Worm (Caenorhabditis elegans) whole organism, L4 larva: Measurements from ENCODE around the gene K05B2.2.

Experiments used
- F10B5.3 ChIP-seq: sonication (generic microtip); optimal IDR thresholded peaks from 2 replicates; lab custom pipeline; 2016; ENCODE audit warnings: mild to moderate bottlenecking, missing genetic modification characterization, missing compliant biosample characterization
- F44E2.7 ChIP-seq: fragments of 200-800 bp; sonication (Bioruptor generic); IDR thresholded peaks from 2 replicates; pipeline ENCODE4 v2.1.2; 2022; ENCODE audit warnings: missing genetic modification characterization, missing compliant biosample characterization
- T20F7.1 ChIP-seq: fragments of 200-800 bp; sonication (Bioruptor generic); optimal IDR thresholded peaks from 2 replicates; lab custom pipeline; 2018; ENCODE audit warnings: mild to moderate bottlenecking, missing genetic modification characterization, missing compliant biosample characterization
- Y105C5A.15 ChIP-seq: fragments of 200-800 bp; sonication (Bioruptor generic); IDR thresholded peaks from 2 replicates; pipeline ENCODE4 v1.3.6; 2022; ENCODE audit warnings: missing genetic modification characterization, missing compliant biosample characterization
- aha-1 ChIP-seq: fragments of 150-350 bp; peaks from one replicate; lab custom pipeline; 2014; ENCODE audit warnings: missing biosample characterization, missing genetic modification characterization
- aly-2 ChIP-seq: sonication (generic microtip); optimal IDR thresholded peaks from 2 replicates; lab custom pipeline; 2018; ENCODE audit warnings: missing biosample characterization, missing genetic modification characterization
- ceh-28 ChIP-seq: fragments of 150-350 bp; optimal IDR thresholded peaks from 2 replicates; lab custom pipeline; 2014; ENCODE audit warnings: missing biosample characterization, missing genetic modification reagents, missing genetic modification characterization
- ceh-44 ChIP-seq: fragments of 200-800 bp; sonication (Bioruptor generic); IDR thresholded peaks from 2 replicates; pipeline ENCODE4 v1.3.6; 2022; ENCODE audit warnings: missing genetic modification reagents, missing genetic modification characterization, missing compliant biosample characterization
- ceh-62 ChIP-seq: sonication (generic microtip); optimal IDR thresholded peaks from 2 replicates; lab custom pipeline; 2017; ENCODE audit warnings: missing biosample characterization, missing genetic modification characterization
- daf-16 ChIP-seq, 3 experiments: sonication (generic microtip); optimal IDR thresholded peaks; 2 replicates each; lab custom pipeline; 2016 to 2017; ENCODE audit warnings: missing genetic modification characterization in 3 of 3, missing genetic modification reagents in 3 of 3, mild to moderate bottlenecking in 2 of 3, missing compliant biosample characterization in 2 of 3, missing biosample characterization in 1 of 3, moderate library complexity in 1 of 3
- dmd-6 ChIP-seq: fragments of 200-800 bp; sonication (Bioruptor generic); IDR thresholded peaks from 2 replicates; pipeline ENCODE4 v1.3.6; 2022; ENCODE audit warnings: missing genetic modification reagents, missing genetic modification characterization, missing compliant biosample characterization
- dve-1 ChIP-seq: sonication (generic microtip); optimal IDR thresholded peaks from 2 replicates; lab custom pipeline; 2017; ENCODE audit warnings: antibody characterized with exemption, mild to moderate bottlenecking, missing genetic modification characterization, missing compliant biosample characterization; ENCODE audit not compliant: insufficient read depth
- egl-27 ChIP-seq: sonication (generic microtip); optimal IDR thresholded peaks from 3 replicates; lab custom pipeline; 2017; ENCODE audit warnings: missing biosample characterization, missing genetic modification reagents, missing genetic modification characterization
- fkh-10 ChIP-seq: fragments of 150-350 bp; optimal IDR thresholded peaks from 2 replicates; lab custom pipeline; 2014; ENCODE audit warnings: missing biosample characterization, missing genetic modification reagents, missing genetic modification characterization
- gei-8 ChIP-seq: fragments of 200-800 bp; sonication (Bioruptor generic); optimal IDR thresholded peaks from 2 replicates; lab custom pipeline; 2018; ENCODE audit warnings: mild to moderate bottlenecking, missing genetic modification characterization, missing compliant biosample characterization
- hlh-11 ChIP-seq: fragments of 200-800 bp; sonication (Bioruptor generic); optimal IDR thresholded peaks from 2 replicates; lab custom pipeline; 2018; ENCODE audit warnings: mild to moderate bottlenecking, missing genetic modification characterization, missing compliant biosample characterization
- hlh-30 ChIP-seq: sonication (generic microtip); optimal IDR thresholded peaks from 2 replicates; lab custom pipeline; 2017; ENCODE audit warnings: antibody characterized with exemption, mild to moderate bottlenecking, missing genetic modification characterization, missing compliant biosample characterization; ENCODE audit not compliant: insufficient read depth
- jun-1 ChIP-seq: fragments of 150-350 bp; optimal IDR thresholded peaks from 2 replicates; lab custom pipeline; 2014; ENCODE audit warnings: missing biosample characterization, missing genetic modification reagents, missing genetic modification characterization
- lim-7 ChIP-seq: fragments of 200-800 bp; sonication (Bioruptor generic); IDR thresholded peaks from 2 replicates; pipeline ENCODE4 v1.3.6; 2022; ENCODE audit warnings: missing genetic modification characterization, missing compliant biosample characterization
- lin-13 ChIP-seq: fragments of 150-350 bp; optimal IDR thresholded peaks from 2 replicates; lab custom pipeline; 2014; ENCODE audit warnings: missing biosample characterization, missing genetic modification reagents, missing genetic modification characterization
- mep-1 ChIP-seq: fragments of 150-350 bp; sonication (generic microtip); optimal IDR thresholded peaks from 3 replicates; lab custom pipeline; 2014; ENCODE audit warnings: missing biosample characterization, missing genetic modification characterization
- mes-2 ChIP-seq: sonication (generic microtip); optimal IDR thresholded peaks from 2 replicates; lab custom pipeline; 2016; ENCODE audit warnings: missing genotype, mild to moderate bottlenecking, missing genetic modification characterization, missing compliant biosample characterization; ENCODE audit not compliant: poor library complexity, severe bottlenecking
- nhr-111 ChIP-seq: fragments of 200-800 bp; sonication (Bioruptor generic); optimal IDR thresholded peaks from 2 replicates; lab custom pipeline; 2018; ENCODE audit warnings: mild to moderate bottlenecking, missing genetic modification characterization, missing compliant biosample characterization
- nhr-25 ChIP-seq: sonication (generic microtip); optimal IDR thresholded peaks from 2 replicates; lab custom pipeline; 2017; ENCODE audit warnings: missing genetic modification characterization, mild to moderate bottlenecking, missing compliant biosample characterization, antibody characterized with exemption, moderate library complexity, borderline replicate concordance; ENCODE audit not compliant: insufficient read depth
- nhr-28 ChIP-seq: fragments of 150-350 bp; optimal IDR thresholded peaks from 2 replicates; lab custom pipeline; 2014; ENCODE audit warnings: missing biosample characterization, missing genetic modification characterization
- nhr-41 ChIP-seq: fragments of 200-800 bp; sonication (Bioruptor generic); IDR thresholded peaks from 2 replicates; pipeline ENCODE4 v1.3.6; 2022; ENCODE audit warnings: missing genetic modification reagents, missing genetic modification characterization, missing compliant biosample characterization
- pqm-1 ChIP-seq: sonication (generic microtip); optimal IDR thresholded peaks from 2 replicates; lab custom pipeline; 2017; ENCODE audit warnings: missing biosample characterization, missing genetic modification characterization
- rbr-2 ChIP-seq: sonication (generic microtip); optimal IDR thresholded peaks from 2 replicates; lab custom pipeline; 2016; ENCODE audit warnings: missing genotype, missing genetic modification characterization, missing compliant biosample characterization
- set-16 ChIP-seq: fragments of 200-800 bp; sonication (Bioruptor generic); IDR thresholded peaks from 2 replicates; pipeline ENCODE4 v1.3.6; 2022; ENCODE audit warnings: missing genetic modification reagents, missing genetic modification characterization, missing compliant biosample characterization
- skn-1 ChIP-seq: fragments of 150-350 bp; optimal IDR thresholded peaks from 2 replicates; lab custom pipeline; 2014; ENCODE audit warnings: missing biosample characterization, missing genetic modification characterization
- tag-97 ChIP-seq: fragments of 200-800 bp; sonication (Bioruptor generic); IDR thresholded peaks from 2 replicates; pipeline ENCODE4 v1.3.6; 2022; ENCODE audit warnings: missing genetic modification characterization, missing compliant biosample characterization
- unc-62 ChIP-seq, 3 experiments: fragments of 150-350 bp in 1 of 3; sonication (generic microtip); optimal IDR thresholded peaks in 2 of 3; peaks in 1 of 3; 1 replicate in 1 of 3; 2 replicates in 2 of 3; lab custom pipeline; 2014 to 2017; ENCODE audit warnings: missing biosample characterization in 3 of 3, missing genetic modification characterization in 3 of 3, missing genetic modification reagents in 3 of 3, missing genotype in 1 of 3
- zag-1 ChIP-seq: fragments of 150-350 bp; optimal IDR thresholded peaks from 2 replicates; lab custom pipeline; 2014; ENCODE audit warnings: missing biosample characterization, missing genetic modification characterization

The K05B2.2 gene

ce11 chrX:4911287-4911876, 5.5 kb downstream of the K05B2.2 start:
- TF ChIP-seq dve-1 (tag; lab: Kevin White, UChicago) (peak; percentile 35), mes-2 (tag; lab: Kevin White, UChicago) (no peak), aha-1 (peak; percentile 34), hlh-30 (tag; lab: Kevin White, UChicago) (peak; percentile 42), gei-8 (GFP tag; lab: Kevin White, UChicago) (no peak), ceh-44 (GFP tag; lab: Robert Waterston, UW) (no peak), nhr-25 (no peak), nhr-28 (tag; lab: Kevin White, UChicago) (no peak), pqm-1 (no peak), set-16 (GFP tag; lab: Robert Waterston, UW) (no peak), unc-62 (GFP tag; optimal IDR thresholded peaks at IDR 0.05 in 1 of 2; lab: Kevin White, UChicago) (peak in 1 of 2 experiments; percentile 22), unc-62 (tag; optimal IDR thresholded peaks at IDR 0.05; lab: Kevin White, UChicago) (no peak), nhr-41 (no peak), tag-97 (no peak), zag-1 (tag; lab: Kevin White, UChicago) (no peak), T20F7.1 (GFP tag; lab: Kevin White, UChicago) (no peak), dmd-6 (GFP tag; lab: Robert Waterston, UW) (peak; percentile 28; the same call in 1 of the 2 replicates)
- TF ChIP-seq, all 104 proteins: peak for 5

ce11 chrX:4914464-4914863, 8.6 kb downstream of the K05B2.2 start:
- peak in 1 of 2 experiments; percentile 81 for TF ChIP-seq unc-62 (GFP tag; optimal IDR thresholded peaks at IDR 0.05 in 1 of 2; lab: Kevin White, UChicago)
- TF ChIP-seq unc-62 (tag; optimal IDR thresholded peaks at IDR 0.05; lab: Kevin White, UChicago) = no peak
- TF ChIP-seq aly-2 (tag; lab: Kevin White, UChicago) = no peak

ce11 chrX:4915879-4916278, 10.0 kb downstream of the K05B2.2 start, which contains the start of gene ifa-4:
Gene ifa-4 (minus strand): TSS chrX:4915979.
- TF ChIP-seq egl-27 (tag; lab: Kevin White, UChicago) (no peak), ceh-62 (no peak), skn-1 (tag; lab: Kevin White, UChicago) (no peak), lim-7 (GFP tag; lab: Robert Waterston, UW) (no peak), rbr-2 (tag; lab: Kevin White, UChicago) (no peak), mep-1 (tag; lab: Kevin White, UChicago) (no peak), nhr-111 (GFP tag; lab: Kevin White, UChicago) (no peak), F44E2.7 (GFP tag; lab: Robert Waterston, UW) (no peak), fkh-10 (no peak), lin-13 (GFP tag; lab: Kevin White, UChicago) (no peak)

- TF ChIP-seq Y105C5A.15 (GFP tag; lab: Robert Waterston, UW) (no peak), daf-16 (GFP tag; optimal IDR thresholded peaks at IDR 0.05; lab: Kevin White, UChicago) (no peak), daf-16 (tag; optimal IDR thresholded peaks at IDR 0.05; lab: Kevin White, UChicago) (no peak)
These were observed 15.2 kb downstream of the K05B2.2 start, which contains the start of gene K05B2.4 for ce11 chrX:4920942-4921540. Gene K05B2.4 (minus strand): TSS chrX:4920992.

- peak; percentile 42 for TF ChIP-seq dve-1 (tag; lab: Kevin White, UChicago)
- TF ChIP-seq F10B5.3 (tag; lab: Kevin White, UChicago) = no peak
- TF ChIP-seq pqm-1 = peak; percentile 76
- no peak for TF ChIP-seq nhr-25
- TF ChIP-seq hlh-11 (tag; lab: Kevin White, UChicago) = peak; percentile 57
- TF ChIP-seq dmd-6 (GFP tag; lab: Robert Waterston, UW) = peak; percentile 61
- TF ChIP-seq daf-16 (GFP tag; optimal IDR thresholded peaks at IDR 0.05; lab: Kevin White, UChicago) = no peak
- peak; percentile 63 for TF ChIP-seq daf-16 (tag; optimal IDR thresholded peaks at IDR 0.05; lab: Kevin White, UChicago)
- peak; percentile 10 for TF ChIP-seq nhr-28 (tag; lab: Kevin White, UChicago)
- no peak for TF ChIP-seq ceh-28 (tag; lab: Kevin White, UChicago)
- no peak for TF ChIP-seq jun-1
These were observed 22.2 kb downstream of the K05B2.2 start for ce11 chrX:4928118-4928517.
